Worm (Caenorhabditis elegans) whole organism, L3 larva: ENCODE measurements around the gene dmsr-15.

Experiments
- ZK546.5 ChIP-seq: sonication (generic microtip); optimal IDR thresholded peaks from 2 replicates; lab custom pipeline; 2017; ENCODE audit warnings: missing biosample characterization, missing genetic modification characterization
- lin-15B ChIP-seq: fragments of 150-350 bp; optimal IDR thresholded peaks from 2 replicates; lab custom pipeline; 2014; ENCODE audit warnings: missing biosample characterization, missing genetic modification characterization
- snpc-4 ChIP-seq: fragments of 150-350 bp; optimal IDR thresholded peaks from 2 replicates; lab custom pipeline; 2014; ENCODE audit warnings: missing biosample characterization, missing genetic modification characterization
- ztf-4 ChIP-seq: fragments of 150-350 bp; optimal IDR thresholded peaks from 2 replicates; lab custom pipeline; 2014; ENCODE audit warnings: missing biosample characterization, missing genetic modification characterization

ce11 chrV:6821509-6821908 is 7.2 kb downstream of the dmsr-15 start, which contains the start of gene T15B7.8:
- TF ChIP-seq ZK546.5 (tag; lab: Kevin White, UChicago), result no peak
- no peak for TF ChIP-seq snpc-4
- no peak for TF ChIP-seq ztf-4
- TF ChIP-seq lin-15B (tag; lab: Kevin White, UChicago), result no peak
